Fruit fly (Drosophila melanogaster) whole organism, embryonic: ENCODE results near the gene Octbeta2R.

Experiments
- Bdp1 ChIP-seq: fragments of 200-800 bp; sonication (Bioruptor generic); optimal IDR thresholded peaks from 3 replicates; lab custom pipeline; 2016; ENCODE audit warnings: missing biosample characterization, missing genetic modification characterization
- Bteb2 ChIP-seq: fragments of 200-800 bp; sonication (Bioruptor generic); optimal IDR thresholded peaks from 2 replicates; lab custom pipeline; 2016; ENCODE audit warnings: missing biosample characterization, missing genetic modification characterization
- CG10959 ChIP-seq: fragments of 200-800 bp; sonication (Bioruptor generic); IDR thresholded peaks from 2 replicates; pipeline ENCODE4 v1.3.6; 2022; ENCODE audit warnings: missing biosample characterization, missing genetic modification characterization
- CG11695 ChIP-seq: fragments of 200-800 bp; sonication (Bioruptor generic); IDR thresholded peaks from 3 replicates; pipeline ENCODE4 v1.3.6; 2022; ENCODE audit warnings: missing biosample characterization, missing genetic modification characterization
- CG11723 ChIP-seq: fragments of 200-800 bp; sonication (Bioruptor generic); optimal IDR thresholded peaks from 2 replicates; lab custom pipeline; 2017; ENCODE audit warnings: missing biosample characterization, mild to moderate bottlenecking, missing genetic modification characterization
- CG12236 ChIP-seq: fragments of 200-800 bp; sonication (Bioruptor generic); optimal IDR thresholded peaks from 2 replicates; lab custom pipeline; 2016; ENCODE audit warnings: missing biosample characterization, missing genetic modification characterization
- CG16863 ChIP-seq: fragments of 200-800 bp; sonication (Bioruptor generic); optimal IDR thresholded peaks from 3 replicates; lab custom pipeline; 2016; ENCODE audit warnings: missing biosample characterization, missing genetic modification characterization
- CG2129 ChIP-seq: fragments of 200-800 bp; sonication (Bioruptor generic); IDR thresholded peaks from 2 replicates; pipeline ENCODE4 v1.3.6; 2022; ENCODE audit warnings: missing biosample characterization, missing genetic modification characterization; ENCODE audit not compliant: partially characterized antibody
- CG30403 ChIP-seq: fragments of 200-800 bp; sonication (Bioruptor generic); optimal IDR thresholded peaks from 3 replicates; lab custom pipeline; 2016; ENCODE audit warnings: missing biosample characterization, missing genetic modification characterization
- CG31388 ChIP-seq: fragments of 200-800 bp; sonication (Bioruptor generic); optimal IDR thresholded peaks from 2 replicates; lab custom pipeline; 2016; ENCODE audit warnings: missing biosample characterization, missing genetic modification characterization
- CG33213 ChIP-seq: fragments of 200-800 bp; sonication (Bioruptor generic); optimal IDR thresholded peaks from 3 replicates; lab custom pipeline; 2016; ENCODE audit warnings: missing biosample characterization, missing genetic modification characterization
- CG34224 ChIP-seq: fragments of 200-800 bp; sonication (Bioruptor generic); IDR thresholded peaks from 3 replicates; pipeline ENCODE4 v1.3.6; 2022; ENCODE audit warnings: missing biosample characterization, missing genetic modification characterization; ENCODE audit not compliant: partially characterized antibody
- CG4328 ChIP-seq: fragments of 200-800 bp; sonication (Bioruptor generic); optimal IDR thresholded peaks from 3 replicates; lab custom pipeline; 2017; ENCODE audit warnings: missing biosample characterization, missing genetic modification reagents, missing genetic modification characterization
- CG7839 ChIP-seq: fragments of 200-800 bp; sonication (Bioruptor generic); optimal IDR thresholded peaks from 3 replicates; lab custom pipeline; 2018; ENCODE audit warnings: missing biosample characterization, mild to moderate bottlenecking, missing genetic modification characterization, moderate library complexity
- CG8924 ChIP-seq: fragments of 200-800 bp; optimal IDR thresholded peaks from 3 replicates; lab custom pipeline; 2019; ENCODE audit warnings: missing biosample characterization, mild to moderate bottlenecking, missing genetic modification characterization, moderate library complexity
- CG9727 ChIP-seq: fragments of 200-800 bp; sonication (Bioruptor generic); optimal IDR thresholded peaks from 3 replicates; lab custom pipeline; 2017; ENCODE audit warnings: missing biosample characterization, mild to moderate bottlenecking, missing genetic modification characterization
- CG9876 ChIP-seq: fragments of 200-800 bp; sonication (Bioruptor generic); optimal IDR thresholded peaks from 2 replicates; lab custom pipeline; 2016; ENCODE audit warnings: missing biosample characterization, missing genetic modification characterization
- D19B ChIP-seq: fragments of 200-800 bp; sonication (Bioruptor generic); optimal IDR thresholded peaks from 2 replicates; lab custom pipeline; 2017; ENCODE audit warnings: missing biosample characterization, mild to moderate bottlenecking, missing genetic modification characterization
- Dip3 ChIP-seq: fragments of 200-800 bp; sonication (Bioruptor generic); optimal IDR thresholded peaks from 3 replicates; lab custom pipeline; 2016; ENCODE audit warnings: missing biosample characterization, missing genetic modification characterization
- ERR ChIP-seq: fragments of 200-800 bp; sonication (Bioruptor generic); optimal IDR thresholded peaks from 2 replicates; lab custom pipeline; 2016; ENCODE audit warnings: missing biosample characterization, missing genetic modification characterization
- Eip74EF ChIP-seq, 2 experiments: fragments of 200-800 bp in 1 of 2; fragments of >200 bp in 1 of 2; sonication (Bioruptor generic) in 1 of 2; optimal IDR thresholded peaks; 2 replicates each; lab custom pipeline; 2017 to 2019; ENCODE audit warnings: missing biosample characterization in 2 of 2, missing genetic modification characterization in 2 of 2, mild to moderate bottlenecking in 1 of 2, moderate library complexity in 1 of 2
- Elba2 ChIP-seq: fragments of 200-800 bp; sonication (Bioruptor generic); optimal IDR thresholded peaks from 3 replicates; lab custom pipeline; 2016; ENCODE audit warnings: missing biosample characterization, missing genetic modification characterization
- Fer1 ChIP-seq: fragments of 200-800 bp; sonication (Bioruptor generic); optimal IDR thresholded peaks from 2 replicates; lab custom pipeline; 2017; ENCODE audit warnings: missing biosample characterization, mild to moderate bottlenecking, missing genetic modification characterization
- GATAe ChIP-seq: fragments of 200-800 bp; sonication (Bioruptor generic); conservative IDR thresholded peaks from 2 replicates; pipeline ENCODE4 v1.3.6; 2022; ENCODE audit warnings: missing biosample characterization, missing genetic modification characterization
- HLHmδ ChIP-seq: fragments of 200-800 bp; sonication (Bioruptor generic); optimal IDR thresholded peaks from 2 replicates; lab custom pipeline; 2018; ENCODE audit warnings: missing biosample characterization, mild to moderate bottlenecking, missing genetic modification characterization, moderate library complexity
- Hey ChIP-seq: fragments of 200-800 bp; sonication (Bioruptor generic); optimal IDR thresholded peaks from 3 replicates; lab custom pipeline; 2018; ENCODE audit warnings: missing biosample characterization, mild to moderate bottlenecking, missing genetic modification characterization
- Max ChIP-seq: fragments of 200-800 bp; sonication (Bioruptor generic); optimal IDR thresholded peaks from 2 replicates; lab custom pipeline; 2016; ENCODE audit warnings: missing biosample characterization, mild to moderate bottlenecking, missing genetic modification characterization
- Mrtf ChIP-seq: fragments of 200-800 bp; sonication (Bioruptor generic); IDR thresholded peaks from 3 replicates; pipeline ENCODE4 v1.3.6; 2022; ENCODE audit warnings: missing biosample characterization, missing genetic modification characterization
- Oaz ChIP-seq: fragments of 200-800 bp; sonication (Bioruptor generic); IDR thresholded peaks from 2 replicates; pipeline ENCODE4 v1.3.6; 2022; ENCODE audit warnings: missing biosample characterization, missing genetic modification characterization
- Opbp ChIP-seq: fragments of 200-800 bp; sonication (Bioruptor generic); IDR thresholded peaks from 3 replicates; pipeline ENCODE4 v1.3.6; 2022; ENCODE audit warnings: missing biosample characterization, missing genetic modification characterization; ENCODE audit not compliant: partially characterized antibody
- Optix ChIP-seq: fragments of 200-800 bp; sonication (Bioruptor generic); IDR thresholded peaks from 3 replicates; pipeline ENCODE4 v1.3.6; 2022; ENCODE audit warnings: missing biosample characterization, missing genetic modification characterization
- Pdp1 ChIP-seq, 2 experiments: fragments of 200-800 bp; sonication (Bioruptor generic); optimal IDR thresholded peaks; 3 replicates each; lab custom pipeline; 2016; ENCODE audit warnings: missing biosample characterization in 2 of 2, missing genetic modification characterization in 2 of 2, mild to moderate bottlenecking in 1 of 2, moderate library complexity in 1 of 2
- Sox102F ChIP-seq: fragments of 200-800 bp; sonication (Bioruptor generic); optimal IDR thresholded peaks from 2 replicates; lab custom pipeline; 2018; ENCODE audit warnings: missing biosample characterization, mild to moderate bottlenecking, missing genetic modification characterization, moderate library complexity
- Tbp ChIP-seq: fragments of >200 bp; optimal IDR thresholded peaks from 2 replicates; lab custom pipeline; 2018; ENCODE audit warnings: missing biosample characterization, missing genetic modification characterization
- Xbp1 ChIP-seq: fragments of 200-800 bp; sonication (Bioruptor generic); optimal IDR thresholded peaks from 3 replicates; lab custom pipeline; 2016; ENCODE audit warnings: missing biosample characterization, mild to moderate bottlenecking, missing genetic modification characterization
- az2 ChIP-seq: fragments of 200-800 bp; sonication (Bioruptor generic); optimal IDR thresholded peaks from 3 replicates; lab custom pipeline; 2016; ENCODE audit warnings: missing biosample characterization, missing genetic modification characterization
- bigmax ChIP-seq: fragments of 200-800 bp; sonication (Bioruptor generic); optimal IDR thresholded peaks from 2 replicates; lab custom pipeline; 2018; ENCODE audit warnings: missing biosample characterization, mild to moderate bottlenecking, missing genetic modification characterization
- chinmo ChIP-seq: fragments of 200-800 bp; sonication (Bioruptor generic); IDR thresholded peaks from 4 replicates; pipeline ENCODE4 v1.3.6; 2022; ENCODE audit warnings: missing biosample characterization, missing genetic modification characterization; ENCODE audit not compliant: partially characterized antibody
- gfzf ChIP-seq: fragments of 200-800 bp; sonication (Bioruptor generic); optimal IDR thresholded peaks from 2 replicates; lab custom pipeline; 2016; ENCODE audit warnings: missing biosample characterization, mild to moderate bottlenecking, missing genetic modification characterization, moderate library complexity
- hkb ChIP-seq, 2 experiments: fragments of 200-800 bp in 1 of 2; fragments of >200 bp in 1 of 2; sonication (Bioruptor generic) in 1 of 2; IDR thresholded peaks in 1 of 2; optimal IDR thresholded peaks in 1 of 2; 2 replicates each; pipeline versions ENCODE4 v1.3.6 to Lab custom; 2017 to 2022; ENCODE audit warnings: missing biosample characterization in 1 of 2, missing genetic modification characterization in 1 of 2
- jigr1 ChIP-seq: fragments of 200-800 bp; sonication (Bioruptor generic); IDR thresholded peaks from 3 replicates; pipeline ENCODE4 v1.3.6; 2022; ENCODE audit warnings: missing biosample characterization, missing genetic modification characterization
- jumu ChIP-seq: fragments of 200-800 bp; sonication (Bioruptor generic); optimal IDR thresholded peaks from 3 replicates; lab custom pipeline; 2016; ENCODE audit warnings: missing biosample characterization, missing genetic modification characterization
- knrl ChIP-seq: fragments of 200-800 bp; sonication (Bioruptor generic); IDR thresholded peaks from 3 replicates; pipeline ENCODE4 v1.3.6; 2022; ENCODE audit warnings: missing biosample characterization, missing genetic modification characterization; ENCODE audit not compliant: partially characterized antibody
- nmo ChIP-seq: fragments of 200-800 bp; sonication (Bioruptor generic); optimal IDR thresholded peaks from 2 replicates; lab custom pipeline; 2018; ENCODE audit warnings: missing biosample characterization, mild to moderate bottlenecking, missing genetic modification characterization, moderate library complexity
- nom ChIP-seq: fragments of 200-800 bp; sonication (Bioruptor generic); optimal IDR thresholded peaks from 2 replicates; lab custom pipeline; 2017; ENCODE audit warnings: missing biosample characterization, missing genetic modification characterization, mild to moderate bottlenecking, moderate library complexity, missing genetic modification reagents
- onecut ChIP-seq: fragments of 200-800 bp; sonication (Bioruptor generic); IDR thresholded peaks from 2 replicates; pipeline ENCODE4 v1.3.6; 2022; ENCODE audit warnings: missing biosample characterization, missing genetic modification characterization
- scrt ChIP-seq: fragments of 200-800 bp; sonication (Bioruptor generic); optimal IDR thresholded peaks from 2 replicates; lab custom pipeline; 2018; ENCODE audit warnings: missing biosample characterization, mild to moderate bottlenecking, missing genetic modification characterization, moderate library complexity
- ssp ChIP-seq: fragments of 200-800 bp; sonication (Bioruptor generic); IDR thresholded peaks from 2 replicates; pipeline ENCODE4 v1.3.6; 2022; ENCODE audit warnings: missing biosample characterization, missing genetic modification characterization
- toy ChIP-seq: fragments of 200-800 bp; sonication (Bioruptor generic); IDR thresholded peaks from 2 replicates; pipeline ENCODE4 v1.3.6; 2022; ENCODE audit warnings: missing biosample characterization, missing genetic modification characterization
- usp ChIP-seq: fragments of >200 bp; optimal IDR thresholded peaks from 2 replicates; lab custom pipeline; 2017; ENCODE audit warnings: missing biosample characterization, missing genetic modification characterization
- zfh2 ChIP-seq: fragments of 200-800 bp; sonication (Bioruptor generic); optimal IDR thresholded peaks from 2 replicates; lab custom pipeline; 2016; ENCODE audit warnings: missing biosample characterization, missing genetic modification characterization

Gene Octbeta2R

DNA sequence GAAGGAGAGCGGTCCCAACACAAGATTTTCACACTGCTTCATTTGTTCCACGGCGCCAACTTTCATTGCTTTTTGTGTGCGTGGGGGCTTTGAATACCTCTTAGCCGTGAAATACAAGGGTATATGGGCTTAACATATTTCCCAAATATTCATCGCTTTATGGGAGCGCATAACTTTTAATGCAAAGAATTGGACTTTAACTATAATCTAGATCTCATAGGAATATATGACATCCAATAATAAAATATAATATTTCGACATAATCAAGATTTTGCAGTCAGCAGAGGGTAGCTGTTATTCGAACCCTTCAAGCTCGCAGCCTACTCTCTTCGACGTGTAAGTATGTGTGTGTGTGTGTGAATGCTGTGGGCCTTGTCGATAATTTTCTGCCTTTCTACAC is 3.9 kb downstream of the Octbeta2R start (continued):
- no peak for TF ChIP-seq zfh2 (GFP tag; lab: Kevin White, UChicago)
- TF ChIP-seq scrt (GFP tag; lab: Kevin White, UChicago), result peak; percentile 39
- no peak for TF ChIP-seq Tbp
- TF ChIP-seq CG12236 (GFP tag; lab: Kevin White, UChicago), result no peak
- TF ChIP-seq jigr1 (GFP tag; lab: Robert Waterston, UW), result no peak
- 0 out of 3 replicates have a peak, but pooled peaks have one; percentile 8 for TF ChIP-seq Mrtf (GFP tag; lab: Robert Waterston, UW)
- no peak for TF ChIP-seq Hey (tag; lab: Kevin White, UChicago)
- no peak for TF ChIP-seq Dip3 (GFP tag; lab: Kevin White, UChicago)
- no peak for TF ChIP-seq nom (GFP tag; lab: Kevin White, UChicago)
- no peak for TF ChIP-seq Max (GFP tag; lab: Kevin White, UChicago)
- TF ChIP-seq gfzf, result no peak
- peak; percentile 39 for TF ChIP-seq Xbp1 (GFP tag; lab: Kevin White, UChicago)
- TF ChIP-seq CG2129 (GFP tag; lab: Robert Waterston, UW), result no peak
- no peak for TF ChIP-seq CG31388 (GFP tag; lab: Kevin White, UChicago)
- no peak for TF ChIP-seq CG16863 (GFP tag; lab: Kevin White, UChicago)
- peak; percentile 15 for TF ChIP-seq CG9727 (GFP tag; lab: Kevin White, UChicago)
- TF ChIP-seq CG11723, result no peak
- TF ChIP-seq az2 (GFP tag; lab: Kevin White, UChicago), result peak; percentile 9
- no peak for TF ChIP-seq hkb (optimal IDR thresholded peaks at IDR 0.05; lab: Kevin White, UChicago)
- TF ChIP-seq hkb (GFP tag; IDR thresholded peaks at IDR 0.05; lab: Robert Waterston, UW), result peak; percentile 66
- TF ChIP-seq ERR (GFP tag; lab: Kevin White, UChicago), result no peak
- TF ChIP-seq nmo (GFP tag; lab: Kevin White, UChicago), result peak; percentile 28
- TF ChIP-seq knrl (GFP tag; lab: Robert Waterston, UW), result no peak
- no peak for TF ChIP-seq Elba2 (GFP tag; lab: Kevin White, UChicago)
- no peak for TF ChIP-seq Oaz (GFP tag; lab: Robert Waterston, UW)
- TF ChIP-seq usp (GFP tag; lab: Kevin White, UChicago), result no peak
- TF ChIP-seq Optix, result no peak
- no peak for TF ChIP-seq bigmax
- peak; percentile 56 for TF ChIP-seq CG7839 (tag; lab: Kevin White, UChicago)
- TF ChIP-seq CG33213, result no peak
- peak; percentile 89 for TF ChIP-seq D19B (GFP tag; lab: Kevin White, UChicago)
- TF ChIP-seq onecut (GFP tag; lab: Robert Waterston, UW), result no peak
- peak; percentile 38 for TF ChIP-seq CG30403
- peak; percentile 20 for TF ChIP-seq CG8924 (tag; lab: Kevin White, UChicago)
- no peak for TF ChIP-seq CG34224
- no peak for TF ChIP-seq Bteb2 (GFP tag; lab: Kevin White, UChicago)
- no peak for TF ChIP-seq Eip74EF (GFP tag; optimal IDR thresholded peaks at IDR 0.05; lab: Kevin White, UChicago)
- no peak for TF ChIP-seq Bdp1 (GFP tag; lab: Kevin White, UChicago)
- TF ChIP-seq ssp (GFP tag; lab: Robert Waterston, UW), result no peak
- peak in 1 of 2 experiments; percentile 13 for TF ChIP-seq Pdp1 (GFP tag; optimal IDR thresholded peaks at IDR 0.05; lab: Kevin White, UChicago)
- TF ChIP-seq CG9876 (GFP tag; lab: Kevin White, UChicago), result no peak
- TF ChIP-seq CG11695 (GFP tag; lab: Robert Waterston, UW), result no peak; the same call in 2 of the 3 replicates
- no peak for TF ChIP-seq CG10959 (GFP tag; lab: Robert Waterston, UW)
- no peak for TF ChIP-seq CG4328 (GFP tag; lab: Kevin White, UChicago)
- no peak for TF ChIP-seq jumu
- no peak for TF ChIP-seq Opbp (GFP tag; lab: Robert Waterston, UW)
- TF ChIP-seq Fer1, result peak; percentile 70
- TF ChIP-seq Sox102F (GFP tag; lab: Kevin White, UChicago), result peak; percentile 59
- TF ChIP-seq HLHmδ, result no peak
- no peak for TF ChIP-seq chinmo
- TF ChIP-seq GATAe (GFP tag; lab: Robert Waterston, UW), result no peak
- TF ChIP-seq toy (GFP tag; lab: Robert Waterston, UW), result no peak
